Worm (Caenorhabditis elegans): Measurements from ENCODE around the gene suf-1.

Gene suf-1

DNA sequence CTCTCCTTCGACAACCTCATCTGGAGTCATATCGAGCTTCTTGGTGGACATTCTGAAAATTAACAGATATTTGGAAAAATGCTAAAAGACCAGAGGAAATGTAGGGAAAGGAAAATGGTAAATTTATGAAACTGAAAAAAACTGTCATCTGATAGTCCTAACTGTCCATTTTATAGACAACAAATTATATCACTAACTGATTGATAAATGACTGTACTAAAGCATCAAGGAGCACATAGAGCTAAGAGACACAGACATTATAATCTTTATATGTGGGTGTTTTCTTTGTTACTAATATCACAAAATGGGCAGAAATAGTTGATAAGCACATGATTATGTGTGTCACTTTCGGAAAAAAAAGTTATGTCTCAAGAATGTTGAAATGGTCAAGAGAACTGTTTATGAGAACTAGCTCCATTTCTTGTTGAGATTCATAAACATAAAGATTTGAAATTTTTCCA lies 36.8 kb upstream of the suf-1 start, which contains the start of gene F54C9.3:
Gene F54C9.3, minus strand, starts transcription at position 51 of the 461 bp plus-strand sequence.
- peak; percentile 1 for TF ChIP-seq dve-1 (tag; optimal IDR thresholded peaks at IDR 0.05)
- no peak for TF ChIP-seq zip-5 (tag; optimal IDR thresholded peaks at IDR 0.05)
- TF ChIP-seq elt-2 (tag; optimal IDR thresholded peaks at IDR 0.05), result peak; percentile 74

DNA sequence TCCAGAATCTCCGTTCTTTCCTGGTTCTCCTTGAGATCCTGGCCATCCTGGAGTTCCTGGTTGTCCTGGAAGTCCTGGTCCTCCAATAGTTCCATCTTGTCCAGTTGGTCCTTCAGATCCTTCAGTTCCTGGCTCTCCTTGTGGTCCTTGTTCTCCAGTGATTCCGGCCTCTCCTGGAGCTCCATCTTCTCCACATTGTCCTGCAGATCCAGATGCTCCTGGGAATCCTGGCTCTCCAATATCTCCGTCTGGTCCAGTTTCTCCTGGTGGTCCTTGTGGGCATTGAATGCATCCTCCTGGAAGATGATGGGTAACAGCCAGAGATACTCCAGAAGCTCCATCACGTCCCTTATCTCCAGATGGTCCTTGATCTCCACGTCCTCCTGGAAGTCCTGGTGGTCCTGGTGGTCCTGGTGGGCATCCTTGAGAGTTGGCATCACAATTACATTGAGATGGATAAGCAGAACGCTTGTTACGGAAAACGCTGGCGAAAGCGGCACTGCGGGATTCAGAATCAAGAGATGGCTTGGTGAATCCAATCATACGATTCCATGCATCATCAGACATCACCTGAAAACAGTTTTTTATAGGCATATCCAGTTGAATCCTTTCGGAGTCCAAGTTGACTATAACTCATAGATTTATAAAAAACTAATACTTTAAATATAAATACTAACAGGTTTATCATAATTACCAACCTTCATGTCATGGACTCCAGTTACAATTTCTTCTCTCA lies 35.2 kb upstream of the suf-1 start:
- TF ChIP-seq hlh-6 (tag; optimal IDR thresholded peaks at IDR 0.05), result peak; percentile 60
- no peak for TF ChIP-seq sox-4 (tag; optimal IDR thresholded peaks at IDR 0.05)

DNA sequence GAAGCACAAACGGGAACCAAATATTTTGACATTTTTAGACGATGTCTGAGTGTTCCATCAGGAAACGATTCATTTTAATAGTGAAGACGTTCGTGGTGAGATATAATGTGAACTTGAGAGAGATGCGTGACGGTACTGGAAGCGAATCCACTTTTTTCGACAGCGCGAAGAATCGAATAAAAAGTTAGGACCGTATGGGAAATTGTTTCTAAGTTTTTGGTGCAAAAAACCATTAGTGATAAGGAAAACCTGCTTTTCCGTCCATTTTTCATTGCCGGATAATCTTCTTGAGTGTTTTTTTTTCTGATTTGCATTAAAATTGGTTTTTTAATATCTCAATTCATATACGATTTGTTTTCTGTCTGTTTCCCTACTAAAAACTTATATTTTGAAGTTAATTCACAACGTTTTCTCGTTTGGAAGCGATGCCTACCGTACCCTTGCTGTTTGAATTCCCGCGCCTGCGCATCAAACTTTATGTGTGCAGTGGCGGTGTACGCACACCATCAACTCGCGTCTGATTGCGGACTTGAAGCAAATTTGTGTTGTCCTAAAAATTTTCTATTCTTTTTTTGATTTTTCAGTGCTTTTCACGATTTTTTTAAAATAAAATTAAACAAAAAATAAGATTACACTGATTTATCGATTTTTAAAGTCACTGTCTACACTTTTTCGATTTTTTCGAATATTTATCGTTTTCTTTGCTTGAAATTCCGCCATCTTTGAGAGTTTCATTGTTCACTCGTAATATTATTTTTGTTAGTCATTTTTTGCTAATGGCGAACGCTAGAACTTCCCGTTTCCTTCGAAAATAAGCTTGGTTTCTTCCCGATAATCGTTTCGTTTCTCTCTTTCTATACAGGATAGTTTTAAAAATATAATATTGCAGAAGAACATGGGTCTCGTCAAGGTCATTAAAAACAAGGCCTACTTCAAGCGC lies 34.3 kb upstream of the suf-1 start, which contains the start of the genes col-38 and rpl-5:
Gene col-38, minus strand, starts transcription at position 51 of the 940 bp plus-strand sequence.
Gene rpl-5, plus strand, starts transcription at position 890 of the 940 bp plus-strand sequence.
- TF ChIP-seq madf-2 (tag; optimal IDR thresholded peaks at IDR 0.05), result peak; percentile 29
- TF ChIP-seq dve-1 (tag; optimal IDR thresholded peaks at IDR 0.05), result peak; percentile 68
- TF ChIP-seq pros-1 (tag; optimal IDR thresholded peaks at IDR 0.05), result peak; percentile 10
- TF ChIP-seq nfya-1 (tag; optimal IDR thresholded peaks at IDR 0.05), result peak; percentile 87
- no peak for TF ChIP-seq ahr-1 (tag; optimal IDR thresholded peaks at IDR 0.05)
- TF ChIP-seq pax-1 (tag; optimal IDR thresholded peaks at IDR 0.05), result peak; percentile 80
- TF ChIP-seq unc-3 (GFP tag; conservative IDR thresholded peaks at IDR 0.05), result 0 out of 2 replicates have a peak, but pooled peaks have one; percentile 17
- TF ChIP-seq unc-3 (tag; optimal IDR thresholded peaks at IDR 0.05), result no peak
- TF ChIP-seq sox-2 (GFP tag; IDR thresholded peaks at IDR 0.05), result no peak
- TF ChIP-seq elt-2 (tag; optimal IDR thresholded peaks at IDR 0.05), result peak; percentile 64
- peak; percentile 74 for TF ChIP-seq ceh-31 (tag; optimal IDR thresholded peaks at IDR 0.05)
- peak; percentile 65 for TF ChIP-seq tbx-2 (tag; optimal IDR thresholded peaks at IDR 0.05)
- TF ChIP-seq fkh-10 (GFP tag; optimal IDR thresholded peaks at IDR 0.05), result no peak
- peak; percentile 26 for TF ChIP-seq Y22D7AL.16 (tag; optimal IDR thresholded peaks at IDR 0.05)
- TF ChIP-seq unc-86 (tag; optimal IDR thresholded peaks at IDR 0.05), result no peak
- peak; percentile 0 for TF ChIP-seq ceh-48 (tag; optimal IDR thresholded peaks at IDR 0.05)
- TF ChIP-seq ceh-30 (tag; optimal IDR thresholded peaks at IDR 0.05), result peak; percentile 76
- TF ChIP-seq unc-42 (tag; optimal IDR thresholded peaks at IDR 0.05), result peak; percentile 67
- TF ChIP-seq ttx-3 (tag; optimal IDR thresholded peaks at IDR 0.05), result peak; percentile 29
- TF ChIP-seq ceh-34 (tag; optimal IDR thresholded peaks at IDR 0.05), result peak; percentile 66
- TF ChIP-seq che-1 (tag; optimal IDR thresholded peaks at IDR 0.05), result peak; percentile 27
- no peak for TF ChIP-seq K09A11.1 (tag; optimal IDR thresholded peaks at IDR 0.05; ENCODE audit: insufficient read depth)
- TF ChIP-seq hlh-30 (tag; optimal IDR thresholded peaks at IDR 0.05; ENCODE audit: insufficient read depth), result peak; percentile 65
- peak; percentile 56 for TF ChIP-seq unc-55 (GFP tag; optimal IDR thresholded peaks at IDR 0.05)
- peak; percentile 7 for TF ChIP-seq F13H6.1 (tag; optimal IDR thresholded peaks at IDR 0.05)
- peak; percentile 71 for TF ChIP-seq rnt-1 (tag; optimal IDR thresholded peaks at IDR 0.05)
- peak; percentile 48 for TF ChIP-seq ref-2 (tag; optimal IDR thresholded peaks at IDR 0.05)
- TF ChIP-seq elt-4 (tag; optimal IDR thresholded peaks at IDR 0.05), result no peak
- peak; percentile 48 for TF ChIP-seq C08G9.2 (tag; optimal IDR thresholded peaks at IDR 0.05)
- TF ChIP-seq pqm-1 (tag; optimal IDR thresholded peaks at IDR 0.05), result no peak
- TF ChIP-seq fax-1 (tag; optimal IDR thresholded peaks at IDR 0.05), result no peak
- no peak for TF ChIP-seq ceh-2 (tag; optimal IDR thresholded peaks at IDR 0.05)
- peak; percentile 46 for TF ChIP-seq ets-4 (tag; optimal IDR thresholded peaks at IDR 0.05)
- TF ChIP-seq ceh-18 (tag; optimal IDR thresholded peaks at IDR 0.05), result peak; percentile 77
